Worm (Caenorhabditis elegans) whole organism, young adult: ENCODE data around the gene test-1.

Experiments used
- B0336.3 ChIP-seq: fragments of 200-800 bp; sonication (Bioruptor generic); IDR thresholded peaks from 2 replicates; pipeline ENCODE4 v1.3.6; 2022; ENCODE audit warnings: missing genetic modification characterization, missing compliant biosample characterization
- C06A6.2 ChIP-seq: fragments of 200-800 bp; sonication (Bioruptor generic); conservative IDR thresholded peaks from 2 replicates; pipeline ENCODE4 v1.3.6; 2022; ENCODE audit warnings: missing genetic modification characterization, missing compliant biosample characterization
- F33H1.4 ChIP-seq: fragments of 200-800 bp; sonication (Bioruptor generic); IDR thresholded peaks from 2 replicates; pipeline ENCODE4 v1.3.6; 2022; ENCODE audit warnings: missing genetic modification reagents, missing genetic modification characterization, missing compliant biosample characterization
- Y53F4B.3 ChIP-seq: fragments of 200-800 bp; sonication (Bioruptor generic); IDR thresholded peaks from 2 replicates; pipeline ENCODE4 v1.3.6; 2022; ENCODE audit warnings: missing genetic modification reagents, missing genetic modification characterization, missing compliant biosample characterization
- Y56A3A.18 ChIP-seq: fragments of 200-800 bp; sonication (Bioruptor generic); IDR thresholded peaks from 2 replicates; pipeline ENCODE4 v1.3.6; 2022; ENCODE audit warnings: missing genetic modification reagents, missing genetic modification characterization, missing compliant biosample characterization
- Y95B8A.8 ChIP-seq: fragments of 200-800 bp; sonication (Bioruptor generic); IDR thresholded peaks from 2 replicates; pipeline ENCODE4 v1.3.6; 2022; ENCODE audit warnings: missing genetic modification reagents, missing genetic modification characterization, missing compliant biosample characterization
- aptf-3 ChIP-seq: fragments of 200-800 bp; sonication (Bioruptor generic); IDR thresholded peaks from 2 replicates; pipeline ENCODE4 v1.3.6; 2022; ENCODE audit warnings: missing genetic modification characterization, missing compliant biosample characterization
- attf-6 ChIP-seq: fragments of 200-800 bp; sonication (Bioruptor generic); IDR thresholded peaks from 2 replicates; pipeline ENCODE4 v1.3.6; 2022; ENCODE audit warnings: missing genetic modification reagents, missing genetic modification characterization, missing compliant biosample characterization
- ccch-3 ChIP-seq: fragments of 200-800 bp; sonication (Bioruptor generic); optimal IDR thresholded peaks from 2 replicates; lab custom pipeline; 2018; ENCODE audit warnings: mild to moderate bottlenecking, missing genetic modification characterization, missing compliant biosample characterization
- cebp-2 ChIP-seq: fragments of 200-800 bp; sonication (Bioruptor generic); IDR thresholded peaks from 2 replicates; pipeline ENCODE4 v1.3.6; 2022; ENCODE audit warnings: missing genetic modification characterization, missing compliant biosample characterization
- ceh-100 ChIP-seq: fragments of 200-800 bp; sonication (Bioruptor generic); IDR thresholded peaks from 2 replicates; pipeline ENCODE4 v1.3.6; 2022; ENCODE audit warnings: missing genetic modification reagents, missing genetic modification characterization, missing compliant biosample characterization
- ceh-40 ChIP-seq: fragments of 200-800 bp; sonication (Bioruptor generic); IDR thresholded peaks from 2 replicates; pipeline ENCODE4 v1.3.6; 2022; ENCODE audit warnings: missing genetic modification characterization, missing compliant biosample characterization
- ceh-58 ChIP-seq: fragments of 200-800 bp; sonication (Bioruptor generic); IDR thresholded peaks from 2 replicates; pipeline ENCODE4 v1.3.6; 2022; ENCODE audit warnings: missing genetic modification characterization, missing compliant biosample characterization
- chd-7 ChIP-seq: sonication (generic microtip); optimal IDR thresholded peaks from 2 replicates; lab custom pipeline; 2016; ENCODE audit warnings: mild to moderate bottlenecking, missing genetic modification characterization, moderate library complexity, missing compliant biosample characterization
- dox-1 ChIP-seq: fragments of 200-800 bp; sonication (Bioruptor generic); IDR thresholded peaks from 2 replicates; pipeline ENCODE4 v1.3.6; 2022; ENCODE audit warnings: missing genetic modification reagents, missing genetic modification characterization, missing compliant biosample characterization
- efl-1 ChIP-seq: fragments of 150-350 bp; optimal IDR thresholded peaks from 2 replicates; lab custom pipeline; 2014; ENCODE audit warnings: missing biosample characterization, missing genetic modification reagents, missing genetic modification characterization
- egl-44 ChIP-seq: fragments of 200-800 bp; sonication (Bioruptor generic); IDR thresholded peaks from 2 replicates; pipeline ENCODE4 v1.3.6; 2022; ENCODE audit warnings: missing genetic modification reagents, missing genetic modification characterization, missing compliant biosample characterization
- egrh-3 ChIP-seq: fragments of 200-800 bp; sonication (Bioruptor generic); IDR thresholded peaks from 2 replicates; pipeline ENCODE4 v1.3.6; 2022; ENCODE audit warnings: missing genetic modification reagents, missing genetic modification characterization, missing compliant biosample characterization
- ekl-4 ChIP-seq: fragments of 200-800 bp; sonication (Bioruptor generic); IDR thresholded peaks from 2 replicates; pipeline ENCODE4 v1.3.6; 2022; ENCODE audit warnings: missing genetic modification reagents, missing genetic modification characterization, missing compliant biosample characterization
- hmg-20 ChIP-seq: fragments of 200-800 bp; sonication (Bioruptor generic); IDR thresholded peaks from 2 replicates; pipeline ENCODE4 v1.3.6; 2022; ENCODE audit warnings: missing genetic modification reagents, missing genetic modification characterization, missing compliant biosample characterization
- hsf-1 ChIP-seq: fragments of 200-800 bp; sonication (Bioruptor generic); IDR thresholded peaks from 2 replicates; pipeline ENCODE4 v1.3.6; 2022; ENCODE audit warnings: missing genetic modification reagents, missing genetic modification characterization, missing compliant biosample characterization
- lin-35 ChIP-seq, 3 experiments: fragments of 150-350 bp in 2 of 3; sonication (generic microtip) in 1 of 3; optimal IDR thresholded peaks; 2 replicates each; lab custom pipeline; 2014 to 2018; ENCODE audit warnings: missing biosample characterization in 3 of 3, missing genetic modification characterization in 3 of 3, missing genetic modification reagents in 3 of 3
- lin-40 ChIP-seq: sonication (generic microtip); optimal IDR thresholded peaks from 2 replicates; lab custom pipeline; 2016; ENCODE audit warnings: missing genetic modification characterization, mild to moderate bottlenecking, missing compliant biosample characterization, missing genotype, missing genetic modification reagents
- madf-10 ChIP-seq: sonication (generic microtip); optimal IDR thresholded peaks from 2 replicates; lab custom pipeline; 2016; ENCODE audit warnings: mild to moderate bottlenecking, missing genetic modification characterization, missing compliant biosample characterization
- madf-6 ChIP-seq: fragments of 200-800 bp; sonication (Bioruptor generic); IDR thresholded peaks from 2 replicates; pipeline ENCODE4 v1.3.6; 2022; ENCODE audit warnings: missing genetic modification reagents, missing genetic modification characterization, missing compliant biosample characterization
- mcd-1 ChIP-seq: fragments of 200-800 bp; sonication (Bioruptor generic); IDR thresholded peaks from 2 replicates; pipeline ENCODE4 v1.3.6; 2022; ENCODE audit warnings: missing genetic modification reagents, missing genetic modification characterization, missing compliant biosample characterization
- mel-28 ChIP-seq: sonication (generic microtip); optimal IDR thresholded peaks from 2 replicates; lab custom pipeline; 2016; ENCODE audit warnings: borderline replicate concordance, mild to moderate bottlenecking, missing genetic modification characterization, missing compliant biosample characterization
- nfya-2 ChIP-seq: fragments of 200-800 bp; sonication (Bioruptor generic); IDR thresholded peaks from 2 replicates; pipeline ENCODE4 v1.3.6; 2022; ENCODE audit warnings: missing genetic modification reagents, missing genetic modification characterization, missing compliant biosample characterization
- nfyb-1 ChIP-seq: fragments of 200-800 bp; sonication (Bioruptor generic); IDR thresholded peaks from 2 replicates; pipeline ENCODE4 v1.3.6; 2022; ENCODE audit warnings: missing genetic modification reagents, missing genetic modification characterization, missing compliant biosample characterization
- nhr-27 ChIP-seq: fragments of 200-800 bp; sonication (Bioruptor generic); optimal IDR thresholded peaks from 2 replicates; lab custom pipeline; 2018; ENCODE audit warnings: mild to moderate bottlenecking, missing genetic modification characterization, moderate library complexity, missing compliant biosample characterization
- nhr-80 ChIP-seq: sonication (generic microtip); optimal IDR thresholded peaks from 2 replicates; lab custom pipeline; 2016; ENCODE audit warnings: missing genetic modification characterization, missing compliant biosample characterization
- pha-4 ChIP-seq: fragments of 150-350 bp; sonication (generic microtip); optimal IDR thresholded peaks from 2 replicates; lab custom pipeline; 2014; ENCODE audit warnings: missing biosample characterization, missing genetic modification reagents, missing genetic modification characterization
- rcor-1 ChIP-seq: fragments of 200-800 bp; sonication (Bioruptor generic); IDR thresholded peaks from 2 replicates; pipeline ENCODE4 v1.3.6; 2022; ENCODE audit warnings: missing genetic modification reagents, missing genetic modification characterization, missing compliant biosample characterization
- rpc-1 ChIP-seq, 2 experiments: fragments of 150-350 bp in 1 of 2; sonication (generic microtip) in 1 of 2; optimal IDR thresholded peaks; 2 replicates each; lab custom pipeline; 2014 to 2018; ENCODE audit warnings: missing biosample characterization in 1 of 2, missing genetic modification characterization in 1 of 2, missing genetic modification reagents in 1 of 2, missing genotype in 1 of 2
- sdz-38 ChIP-seq: sonication (generic microtip); optimal IDR thresholded peaks from 2 replicates; lab custom pipeline; 2016; ENCODE audit warnings: missing genotype, missing genetic modification characterization, missing compliant biosample characterization
- snpc-3.4 ChIP-seq: sonication (generic microtip); optimal IDR thresholded peaks from 2 replicates; lab custom pipeline; 2017; ENCODE audit warnings: missing genetic modification characterization, mild to moderate bottlenecking, missing compliant biosample characterization, antibody characterized with exemption, moderate library complexity, missing genotype, missing genetic modification reagents
- sptf-2 ChIP-seq: fragments of 200-800 bp; sonication (Bioruptor generic); optimal IDR thresholded peaks from 2 replicates; lab custom pipeline; 2018; ENCODE audit warnings: mild to moderate bottlenecking, missing genetic modification characterization, missing compliant biosample characterization
- tbp1 ChIP-seq: fragments of 200-800 bp; sonication (Bioruptor generic); optimal IDR thresholded peaks from 2 replicates; lab custom pipeline; 2018; ENCODE audit warnings: mild to moderate bottlenecking, missing genetic modification characterization, missing compliant biosample characterization
- tlf-1 ChIP-seq: fragments of 200-800 bp; sonication (Bioruptor generic); optimal IDR thresholded peaks from 2 replicates; lab custom pipeline; 2018; ENCODE audit warnings: mild to moderate bottlenecking, missing genetic modification characterization, missing compliant biosample characterization
- ztf-3 ChIP-seq: fragments of 200-800 bp; sonication (Bioruptor generic); optimal IDR thresholded peaks from 2 replicates; lab custom pipeline; 2018; ENCODE audit warnings: mild to moderate bottlenecking, missing genetic modification characterization, missing compliant biosample characterization

Gene test-1

DNA sequence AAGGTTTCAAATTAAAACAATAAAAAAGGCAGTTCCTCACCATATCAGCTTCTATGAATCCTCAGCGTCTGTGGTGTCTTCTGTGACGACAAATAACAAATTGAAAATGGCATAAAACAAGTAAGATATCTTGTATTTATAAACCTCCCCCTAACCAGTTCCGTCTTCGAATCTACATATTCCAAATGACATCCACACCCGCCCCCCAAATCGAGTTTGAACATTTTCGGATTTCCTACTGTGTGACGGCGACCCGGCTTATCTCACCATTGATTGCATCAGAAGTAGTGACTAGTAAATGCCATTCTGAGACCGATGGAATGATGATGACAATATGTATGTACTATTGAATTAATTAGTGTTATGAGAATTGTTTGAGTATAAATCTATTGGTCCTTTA, 8.0 kb upstream of the test-1 start, which contains the start of gene grl-20 (continued):
- TF ChIP-seq mel-28 (no peak), nhr-27 (tag; lab: Kevin White, UChicago) (no peak), ztf-3 (GFP tag; lab: Kevin White, UChicago) (no peak), chd-7 (tag; lab: Kevin White, UChicago) (no peak), ceh-58 (GFP tag; lab: Robert Waterston, UW) (no peak), F33H1.4 (GFP tag; lab: Robert Waterston, UW) (no peak)

DNA sequence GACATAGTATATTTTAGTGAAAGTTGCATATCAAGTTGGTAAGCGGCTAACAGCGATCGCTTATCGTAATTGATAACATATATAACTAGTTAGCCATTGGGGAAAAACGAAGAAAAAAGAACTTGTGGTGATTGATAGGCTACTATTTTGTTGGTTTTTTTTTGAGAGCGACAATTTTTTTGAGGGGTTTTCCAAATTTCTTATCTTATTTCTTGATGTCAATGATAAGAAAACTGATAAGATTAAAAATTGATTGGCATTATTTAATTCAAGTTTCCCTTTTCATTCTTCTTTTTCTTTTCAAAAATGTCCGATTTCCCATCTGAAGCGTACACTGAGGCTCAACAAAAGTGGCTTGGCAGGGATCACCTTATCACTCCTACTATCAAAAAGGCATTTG, 6.0 kb upstream of the test-1 start, which contains the start of gene prmt-6:
Gene prmt-6 (plus strand): TSS at position 252 of the 400 bp plus-strand sequence.
- TF ChIP-seq sdz-38 (tag; lab: Kevin White, UChicago) (no peak), nhr-80 (tag; lab: Kevin White, UChicago) (peak; percentile 60), lin-40 (tag; lab: Kevin White, UChicago) (peak; percentile 23)

ce11 chrIV:2133431-2133940, 3.3 kb upstream of the test-1 start, which contains the start of gene C23H5.12:
C23H5.12 (plus strand) TSS chrIV:2133481.
- no peak for TF ChIP-seq madf-10 (tag; lab: Kevin White, UChicago)
- TF ChIP-seq hmg-20 (GFP tag; lab: Robert Waterston, UW) = no peak
- TF ChIP-seq C06A6.2 (GFP tag; lab: Robert Waterston, UW) = no peak
- TF ChIP-seq egl-44 (GFP tag; lab: Robert Waterston, UW) = no peak
- TF ChIP-seq lin-35 (GFP tag; optimal IDR thresholded peaks at IDR 0.05; lab: Kevin White, UChicago) = no peak
- TF ChIP-seq attf-6 = no peak
- TF ChIP-seq tbp1 (GFP tag; lab: Kevin White, UChicago) = no peak
- no peak for TF ChIP-seq tlf-1 (GFP tag; lab: Kevin White, UChicago)
- no peak for TF ChIP-seq Y95B8A.8 (GFP tag; lab: Robert Waterston, UW)

- TF ChIP-seq madf-6 (GFP tag; lab: Robert Waterston, UW) (peak; percentile 60), Y53F4B.3 (GFP tag; lab: Robert Waterston, UW) (0 out of 2 replicates have a peak, but pooled peaks have one; percentile 13), hsf-1 (GFP tag; lab: Robert Waterston, UW) (peak; percentile 98), Y56A3A.18 (GFP tag; lab: Robert Waterston, UW) (0 out of 2 replicates have a peak, but pooled peaks have one; percentile 74), nfyb-1 (GFP tag; lab: Robert Waterston, UW) (0 out of 2 replicates have a peak, but pooled peaks have one; percentile 26), ceh-100 (GFP tag; lab: Robert Waterston, UW) (peak; percentile 68), dox-1 (GFP tag; lab: Robert Waterston, UW) (peak; percentile 91), rcor-1 (GFP tag; lab: Robert Waterston, UW) (peak; percentile 9; the same call in 1 of the 2 replicates), ekl-4 (GFP tag; lab: Robert Waterston, UW) (peak; percentile 79), ceh-40 (GFP tag; lab: Robert Waterston, UW) (0 out of 2 replicates have a peak, but pooled peaks have one; percentile 60), egrh-3 (GFP tag; lab: Robert Waterston, UW) (peak; percentile 17; the same call in 1 of the 2 replicates)
These were observed 871 bp upstream of the test-1 start for ce11 chrIV:2135880-2136279.

DNA sequence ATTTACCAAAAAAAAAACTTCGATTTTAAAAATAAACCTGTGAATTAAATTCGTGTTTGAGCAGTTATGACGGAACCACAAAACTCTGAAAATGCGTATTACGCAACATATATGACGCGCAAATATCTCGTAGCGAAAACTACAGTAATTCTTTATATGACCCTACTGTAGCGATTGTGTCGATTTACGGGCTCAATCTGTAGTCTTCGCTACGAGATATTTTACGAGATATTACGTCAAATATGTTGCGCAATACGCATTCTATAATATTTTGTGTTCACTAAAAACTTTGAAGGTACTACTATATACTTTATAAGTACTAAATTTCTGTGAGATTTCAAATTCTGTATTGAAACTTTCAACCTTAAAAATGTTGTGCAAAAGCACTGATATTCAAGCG, 727 bp downstream of the test-1 start:
- TF ChIP-seq sptf-2 (GFP tag; lab: Kevin White, UChicago) (no peak), rpc-1 (optimal IDR thresholded peaks at IDR 0.05; lab: Kevin White, UChicago) (no peak), rpc-1 (tag; optimal IDR thresholded peaks at IDR 0.05; lab: Kevin White, UChicago) (no peak), egl-44 (GFP tag; lab: Robert Waterston, UW) (no peak), nhr-27 (tag; lab: Kevin White, UChicago) (no peak), tlf-1 (GFP tag; lab: Kevin White, UChicago) (no peak), efl-1 (no peak), mcd-1 (GFP tag; lab: Robert Waterston, UW) (no peak), nfyb-1 (GFP tag; lab: Robert Waterston, UW) (no peak), pha-4 (no peak), nfya-2 (no peak), ccch-3 (GFP tag; lab: Kevin White, UChicago) (no peak), aptf-3 (GFP tag; lab: Robert Waterston, UW) (no peak), tbp1 (GFP tag; lab: Kevin White, UChicago) (no peak), B0336.3 (GFP tag; lab: Robert Waterston, UW) (no peak), snpc-3.4 (no peak), cebp-2 (GFP tag; lab: Robert Waterston, UW) (no peak)
